Worm (Caenorhabditis elegans): Measurements from ENCODE around the gene T05A7.11.

The T05A7.11 gene

ce11 chrII:4675481-4675880 is 10.2 kb upstream of the T05A7.11 start, which contains the start of gene T05A7.3:
T05A7.3 (plus strand) TSS chrII:4675781.
- no peak for TF ChIP-seq unc-62 (GFP tag; optimal IDR thresholded peaks at IDR 0.05)

ce11 chrII:4674188-4674587 is 8.9 kb upstream of the T05A7.11 start:
- no peak for TF ChIP-seq unc-62 (GFP tag; optimal IDR thresholded peaks at IDR 0.05)

- TF ChIP-seq unc-62 (GFP tag; optimal IDR thresholded peaks at IDR 0.05): no peak
Observed at ce11 chrII:4673670-4674069, 8.4 kb upstream of the T05A7.11 start.

ce11 chrII:4673242-4673641 is 8.0 kb upstream of the T05A7.11 start:
- no peak for TF ChIP-seq unc-62 (GFP tag; optimal IDR thresholded peaks at IDR 0.05)

DNA sequence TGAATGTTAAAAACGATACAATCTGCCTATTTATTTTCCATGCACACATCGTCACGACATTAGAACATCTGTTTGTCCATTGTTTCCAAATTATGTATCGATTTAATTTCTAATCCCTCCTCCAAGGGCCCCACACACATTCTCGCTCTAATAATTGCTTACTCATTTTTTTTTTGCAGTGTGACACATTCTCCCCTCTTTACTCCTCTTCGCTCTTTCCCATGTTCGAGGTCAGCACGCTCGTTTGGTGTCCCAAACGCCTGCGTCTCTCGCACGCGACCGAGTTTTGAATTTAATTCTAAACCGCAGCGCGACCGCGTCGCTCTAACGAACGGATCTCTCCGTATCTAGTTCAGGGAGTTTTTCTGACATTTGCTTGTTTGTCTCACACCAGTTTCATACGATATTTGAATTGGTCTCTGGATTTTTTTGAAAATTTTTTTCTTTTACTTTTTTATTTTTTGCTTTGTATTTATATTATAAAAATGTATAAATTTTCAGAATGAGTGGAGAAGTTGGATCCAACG is 7.4 kb upstream of the T05A7.11 start, which contains the start of the genes clec-140 and hmg-11:
Gene clec-140, plus strand, starts transcription at position 477 of the 527 bp plus-strand sequence.
Gene hmg-11, plus strand, starts transcription at position 502 of the 527 bp plus-strand sequence.
- TF ChIP-seq unc-62 (GFP tag; optimal IDR thresholded peaks at IDR 0.05): no peak

- TF ChIP-seq unc-62 (GFP tag; optimal IDR thresholded peaks at IDR 0.05): no peak
Observed at ce11 chrII:4671692-4672091, 6.4 kb upstream of the T05A7.11 start, which contains the start of gene T05A7.6. T05A7.6 (minus strand) TSS chrII:4671792.

ce11 chrII:4667572-4667971 is 2.3 kb upstream of the T05A7.11 start, which contains the start of gene fut-5:
fut-5 (minus strand) TSS chrII:4667672.
- TF ChIP-seq unc-62 (GFP tag; optimal IDR thresholded peaks at IDR 0.05): no peak

DNA sequence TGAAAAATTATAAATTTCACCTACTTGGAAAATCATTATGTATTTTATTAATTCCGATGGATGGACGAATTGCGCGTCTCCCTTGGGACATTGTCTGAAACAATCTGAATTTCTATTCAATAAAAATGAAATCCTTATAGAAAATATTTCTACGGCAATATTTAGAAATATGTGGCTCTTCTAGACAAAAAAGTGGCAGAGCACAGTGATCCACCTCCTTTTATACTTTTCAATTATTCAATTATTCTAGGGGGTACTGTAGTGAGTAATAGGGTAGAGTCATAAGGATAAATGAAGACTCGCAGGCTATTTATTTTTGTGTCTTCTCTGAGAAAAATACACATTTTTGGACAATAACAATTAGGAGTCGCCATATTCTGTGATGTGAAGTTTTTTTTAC is 2.1 kb downstream of the T05A7.11 start, which contains the start of gene T05A7.12:
Gene T05A7.12, minus strand, starts transcription at position 101 of the 400 bp plus-strand sequence.
- TF ChIP-seq unc-62 (GFP tag; optimal IDR thresholded peaks at IDR 0.05): no peak

- TF ChIP-seq unc-62 (GFP tag; optimal IDR thresholded peaks at IDR 0.05): no peak
Observed at ce11 chrII:4661278-4661677, 4.0 kb downstream of the T05A7.11 start, which contains the start of gene T05A7.13. T05A7.13 (minus strand) TSS chrII:4661378.

DNA sequence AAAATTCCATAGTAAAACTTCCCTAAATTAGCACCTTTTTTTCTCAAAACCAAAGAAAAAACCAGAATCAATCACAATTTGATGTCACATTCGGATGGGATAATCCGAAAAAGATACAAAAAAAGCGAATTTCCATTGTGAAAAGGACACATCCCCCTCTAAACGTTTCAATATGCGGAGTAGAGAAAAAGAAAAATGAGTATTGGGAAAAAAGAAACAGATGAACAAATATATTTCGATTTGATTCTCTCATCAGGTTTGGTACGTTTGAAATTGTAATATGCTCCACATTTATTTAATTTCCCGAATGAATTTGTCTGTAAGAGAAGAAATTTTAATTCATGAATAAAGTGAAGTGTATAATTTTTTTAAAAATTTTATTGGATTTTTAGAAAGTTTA is 7.0 kb downstream of the T05A7.11 start:
- no peak for TF ChIP-seq unc-62 (GFP tag; optimal IDR thresholded peaks at IDR 0.05)

- no peak for TF ChIP-seq unc-62 (GFP tag; optimal IDR thresholded peaks at IDR 0.05)
Observed at ce11 chrII:4657370-4657769, 7.9 kb downstream of the T05A7.11 start.

- no peak for TF ChIP-seq unc-62 (GFP tag; optimal IDR thresholded peaks at IDR 0.05)
Observed at ce11 chrII:4655834-4656233, 9.4 kb downstream of the T05A7.11 start, which contains the start of gene fut-6. fut-6 (minus strand) TSS chrII:4655934.

ce11 chrII:4650072-4650471 is 15.2 kb downstream of the T05A7.11 start:
- TF ChIP-seq unc-62 (GFP tag; optimal IDR thresholded peaks at IDR 0.05): no peak

DNA sequence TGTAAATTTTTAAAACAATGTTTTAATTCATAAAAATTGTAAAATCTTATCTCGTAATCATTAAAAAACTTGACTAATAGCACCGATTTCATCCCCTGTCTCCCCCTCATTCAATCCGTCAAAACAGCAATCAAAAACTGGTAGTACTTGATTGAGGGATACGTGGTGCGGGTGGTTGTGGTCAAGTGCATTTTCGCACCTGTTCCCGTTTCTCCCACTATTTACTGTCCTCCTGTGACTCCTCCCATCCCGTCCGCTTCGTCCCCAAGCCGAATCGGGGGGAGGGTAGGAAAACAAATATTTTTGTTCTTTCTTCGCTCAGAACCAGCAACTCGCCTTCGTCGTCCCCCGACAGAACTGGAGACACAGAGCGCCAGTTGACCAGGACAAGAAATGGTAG is 16.5 kb downstream of the T05A7.11 start, which contains the start of gene lgc-27:
Gene lgc-27, plus strand, starts transcription at position 301 of the 400 bp plus-strand sequence.
- no peak for TF ChIP-seq unc-62 (GFP tag; optimal IDR thresholded peaks at IDR 0.05)

DNA sequence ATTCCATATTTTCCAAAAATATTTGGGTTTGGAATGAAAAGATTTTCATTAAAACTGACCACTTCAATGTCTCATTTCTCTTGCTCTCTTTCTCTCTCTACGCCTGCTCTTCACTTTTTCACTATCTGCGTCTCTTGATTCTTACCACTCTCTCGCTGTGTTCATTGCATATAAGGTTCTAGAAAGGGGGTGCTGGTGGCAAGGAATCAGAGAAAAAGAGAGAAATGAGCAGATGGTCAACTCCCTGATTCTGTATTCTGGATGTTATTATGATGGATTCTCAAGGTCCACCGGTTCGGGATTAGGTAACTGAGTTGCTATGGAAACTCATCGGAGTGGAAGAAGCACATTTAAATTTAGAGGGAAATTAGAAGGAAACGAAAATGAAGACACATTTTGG is 24.5 kb downstream of the T05A7.11 start:
- TF ChIP-seq unc-62 (GFP tag; optimal IDR thresholded peaks at IDR 0.05): no peak

ce11 chrII:4638891-4639290 is 26.4 kb downstream of the T05A7.11 start:
- no peak for TF ChIP-seq unc-62 (GFP tag; optimal IDR thresholded peaks at IDR 0.05)

ce11 chrII:4638241-4638640 is 27.0 kb downstream of the T05A7.11 start, which contains the start of gene che-10:
che-10 (minus strand) TSS chrII:4638341.
- no peak for TF ChIP-seq unc-62 (GFP tag; optimal IDR thresholded peaks at IDR 0.05)

All from whole organism, dauer.